Fruit fly (Drosophila melanogaster): ENCODE data around the gene mRpL11.

mRpL11 gene

dm6 chr3R:14469724-14470123 lies 41.9 kb upstream of the mRpL11 start (continued):
- TF ChIP-seq ro (GFP tag; IDR thresholded peaks at IDR 0.05) (peak; percentile 16; the same call in 1 of the 2 replicates), CG42726 (GFP tag; IDR thresholded peaks at IDR 0.05; ENCODE audit: partially characterized antibody) (no peak), CG13123 (GFP tag; optimal IDR thresholded peaks at IDR 0.05) (peak; percentile 17), scrt (GFP tag; optimal IDR thresholded peaks at IDR 0.05) (no peak), CG1832 (GFP tag; optimal IDR thresholded peaks at IDR 0.05) (no peak), Hr78 (GFP tag; optimal IDR thresholded peaks at IDR 0.05) (peak in 1 of 2 experiments; percentile 43), sc (optimal IDR thresholded peaks at IDR 0.05) (no peak), sc (GFP tag; optimal IDR thresholded peaks at IDR 0.05) (peak; percentile 55), Six4 (GFP tag; optimal IDR thresholded peaks at IDR 0.05) (peak; percentile 21), Dp (GFP tag; optimal IDR thresholded peaks at IDR 0.05) (no peak), CG11723 (GFP tag; optimal IDR thresholded peaks at IDR 0.05) (peak; percentile 4), Side (GFP tag; optimal IDR thresholded peaks at IDR 0.05) (no peak), CG12659 (GFP tag; optimal IDR thresholded peaks at IDR 0.05) (peak; percentile 38), CG10274 (GFP tag; optimal IDR thresholded peaks at IDR 0.05) (no peak), eyg (GFP tag; optimal IDR thresholded peaks at IDR 0.05) (no peak), grau (tag; optimal IDR thresholded peaks at IDR 0.05) (peak; percentile 76), Eip74EF (GFP tag; optimal IDR thresholded peaks at IDR 0.05) (peak in 1 of 2 experiments; percentile 61), fd3F (GFP tag; optimal IDR thresholded peaks at IDR 0.05) (no peak), dimm (GFP tag; IDR thresholded peaks at IDR 0.05) (no peak), Hmr (GFP tag; optimal IDR thresholded peaks at IDR 0.05) (no peak), Hmx (GFP tag; optimal IDR thresholded peaks at IDR 0.05) (no peak), CG12299 (tag; optimal IDR thresholded peaks at IDR 0.05) (no peak), CG10654 (GFP tag; optimal IDR thresholded peaks at IDR 0.05) (peak; percentile 39), CG7372 (GFP tag; IDR thresholded peaks at IDR 0.05) (no peak), D (optimal IDR thresholded peaks at IDR 0.05) (no peak), D (GFP tag; optimal IDR thresholded peaks at IDR 0.05) (peak; percentile 63), gce (GFP tag; IDR thresholded peaks at IDR 0.05) (0 out of 3 replicates have a peak, but pooled peaks have one; percentile 52), Mad (GFP tag; optimal IDR thresholded peaks at IDR 0.05) (peak; percentile 45), CG10147 (GFP tag; optimal IDR thresholded peaks at IDR 0.05) (no peak), CG11695 (GFP tag; IDR thresholded peaks at IDR 0.05) (0 out of 3 replicates have a peak, but pooled peaks have one; percentile 44), CG13424 (tag; optimal IDR thresholded peaks at IDR 0.05) (peak; percentile 63), GATAe (GFP tag; conservative IDR thresholded peaks at IDR 0.05) (no peak), CrebB (tag; optimal IDR thresholded peaks at IDR 0.05) (no peak), eve (GFP tag; optimal IDR thresholded peaks at IDR 0.05) (peak in 1 of 2 experiments; percentile 67), CG5245 (GFP tag; optimal IDR thresholded peaks at IDR 0.05) (peak; percentile 44), dm (GFP tag; optimal IDR thresholded peaks at IDR 0.05) (no peak), CG8089 (GFP tag; optimal IDR thresholded peaks at IDR 0.05) (no peak), sna (GFP tag; IDR thresholded peaks at IDR 0.05; ENCODE audit: partially characterized antibody) (no peak), CG11085 (GFP tag; IDR thresholded peaks at IDR 0.05) (no peak), gro (GFP tag; optimal IDR thresholded peaks at IDR 0.05) (no peak), dan (GFP tag; IDR thresholded peaks at IDR 0.05) (no peak), pzg (GFP tag; optimal IDR thresholded peaks at IDR 0.05) (no peak), CG4854 (GFP tag; optimal IDR thresholded peaks at IDR 0.05) (peak; percentile 7), CG18619 (GFP tag; optimal IDR thresholded peaks at IDR 0.05) (no peak), CG6272 (GFP tag; IDR thresholded peaks at IDR 0.05) (no peak), Mrtf (GFP tag; IDR thresholded peaks at IDR 0.05) (peak; percentile 45; the same call in 1 of the 3 replicates), dati (GFP tag; IDR thresholded peaks at IDR 0.05) (no peak), lab (GFP tag; optimal IDR thresholded peaks at IDR 0.05) (peak; percentile 58), CG13287 (GFP tag; IDR thresholded peaks at IDR 0.05; ENCODE audit: partially characterized antibody) (no peak), cwo (GFP tag; optimal IDR thresholded peaks at IDR 0.05) (peak; percentile 20), CG9437 (GFP tag; optimal IDR thresholded peaks at IDR 0.05) (peak; percentile 38)

Data from whole organism, embryonic.